Fruit fly (Drosophila melanogaster): ENCODE results near the gene CG11951.

CG11951 gene

DNA sequence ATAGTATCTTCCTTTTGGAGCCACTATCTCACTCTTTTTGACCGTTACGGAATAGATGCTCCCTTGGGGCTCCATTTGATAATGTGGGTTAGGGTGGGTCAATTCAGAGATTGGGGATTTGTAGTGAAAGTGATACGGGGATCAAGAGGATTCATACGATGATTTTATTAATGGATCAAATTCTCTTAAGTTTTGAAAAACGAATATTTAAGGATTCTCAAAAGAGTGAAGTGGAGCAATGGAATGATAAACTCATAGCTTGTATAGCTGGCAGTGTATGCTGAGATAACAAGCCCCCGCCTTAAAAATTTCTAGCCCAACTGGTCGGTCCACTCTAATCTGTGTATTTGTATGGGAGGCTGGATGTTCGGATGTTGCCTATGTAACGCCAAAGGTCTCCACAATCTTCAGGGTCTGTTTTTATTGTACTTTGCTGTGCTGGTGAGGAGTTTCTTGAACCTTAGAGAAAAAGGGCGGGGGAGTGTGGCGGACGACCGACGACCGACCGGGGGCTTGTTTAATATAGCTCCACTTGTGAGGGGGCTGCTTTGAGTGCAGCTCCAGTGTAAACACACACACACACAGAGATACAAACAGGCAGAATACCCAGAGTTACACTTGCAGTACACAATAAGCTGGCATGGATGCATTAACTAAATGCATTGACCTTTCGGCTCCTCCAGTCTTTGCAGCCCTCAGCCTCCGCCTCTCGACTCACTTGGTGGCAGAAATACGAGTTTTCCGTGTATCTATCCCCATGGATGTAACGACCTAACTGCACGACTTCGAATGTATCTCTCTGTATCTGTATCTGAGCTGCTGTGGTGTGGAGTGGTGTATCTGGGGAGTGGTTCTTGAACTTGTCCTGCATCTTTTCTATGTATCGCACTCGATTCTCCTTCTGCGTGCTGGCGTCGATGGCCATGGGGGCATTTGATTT lies 42.4 kb upstream of the CG11951 start (continued):
- TF ChIP-seq fd59A (GFP tag; optimal IDR thresholded peaks at IDR 0.05) (peak; percentile 49), CG16779 (tag; optimal IDR thresholded peaks at IDR 0.05) (peak; percentile 47), Ets21C (GFP tag; optimal IDR thresholded peaks at IDR 0.05) (no peak), Hr4 (GFP tag; optimal IDR thresholded peaks at IDR 0.05) (peak; percentile 25), Blimp-1 (GFP tag; optimal IDR thresholded peaks at IDR 0.05) (no peak), CG11294 (GFP tag; IDR thresholded peaks at IDR 0.05) (no peak), fkh (GFP tag; optimal IDR thresholded peaks at IDR 0.05) (no peak), achi (GFP tag; optimal IDR thresholded peaks at IDR 0.05) (peak; percentile 32), Eip78C (GFP tag) (peak; percentile 61), CG6792 (GFP tag; optimal IDR thresholded peaks at IDR 0.05) (peak; percentile 22), Ets96B (tag; optimal IDR thresholded peaks at IDR 0.05) (peak; percentile 70), CG7368 (GFP tag; optimal IDR thresholded peaks at IDR 0.05) (no peak), acj6 (GFP tag; optimal IDR thresholded peaks at IDR 0.05) (peak; percentile 31), CG6163 (GFP tag; IDR thresholded peaks at IDR 0.05) (peak; percentile 38), CG8119 (GFP tag; IDR thresholded peaks at IDR 0.05) (peak; percentile 80), svp (GFP tag) (no peak), Met (GFP tag; optimal IDR thresholded peaks at IDR 0.05) (no peak), Sox102F (GFP tag; optimal IDR thresholded peaks at IDR 0.05) (no peak), Eip75B (GFP tag; optimal IDR thresholded peaks at IDR 0.05) (peak; percentile 52), Hr39 (GFP tag; optimal IDR thresholded peaks at IDR 0.05) (no peak), Sox14 (GFP tag; optimal IDR thresholded peaks at IDR 0.05) (peak; percentile 65), eg (GFP tag; IDR thresholded peaks at IDR 0.05) (peak; percentile 49; the same call in 2 of the 3 replicates), salr (GFP tag; optimal IDR thresholded peaks at IDR 0.05) (peak in 1 of 2 experiments; percentile 63), CG32006 (GFP tag; optimal IDR thresholded peaks at IDR 0.05) (peak; percentile 68), ss (GFP tag; optimal IDR thresholded peaks at IDR 0.05) (peak in 1 of 2 experiments; percentile 43), CG8319 (GFP tag; optimal IDR thresholded peaks at IDR 0.05) (no peak), topi (GFP tag; optimal IDR thresholded peaks at IDR 0.05) (no peak), CG10669 (GFP tag; optimal IDR thresholded peaks at IDR 0.05) (peak; percentile 48), esn (GFP tag; optimal IDR thresholded peaks at IDR 0.05) (no peak), CG11762 (GFP tag; optimal IDR thresholded peaks at IDR 0.05; ENCODE audit: insufficient read depth) (peak; percentile 54), Hr38 (GFP tag; optimal IDR thresholded peaks at IDR 0.05) (no peak), CG6808 (GFP tag; optimal IDR thresholded peaks at IDR 0.05) (peak; percentile 54), vri (GFP tag; optimal IDR thresholded peaks at IDR 0.05) (no peak)

DNA sequence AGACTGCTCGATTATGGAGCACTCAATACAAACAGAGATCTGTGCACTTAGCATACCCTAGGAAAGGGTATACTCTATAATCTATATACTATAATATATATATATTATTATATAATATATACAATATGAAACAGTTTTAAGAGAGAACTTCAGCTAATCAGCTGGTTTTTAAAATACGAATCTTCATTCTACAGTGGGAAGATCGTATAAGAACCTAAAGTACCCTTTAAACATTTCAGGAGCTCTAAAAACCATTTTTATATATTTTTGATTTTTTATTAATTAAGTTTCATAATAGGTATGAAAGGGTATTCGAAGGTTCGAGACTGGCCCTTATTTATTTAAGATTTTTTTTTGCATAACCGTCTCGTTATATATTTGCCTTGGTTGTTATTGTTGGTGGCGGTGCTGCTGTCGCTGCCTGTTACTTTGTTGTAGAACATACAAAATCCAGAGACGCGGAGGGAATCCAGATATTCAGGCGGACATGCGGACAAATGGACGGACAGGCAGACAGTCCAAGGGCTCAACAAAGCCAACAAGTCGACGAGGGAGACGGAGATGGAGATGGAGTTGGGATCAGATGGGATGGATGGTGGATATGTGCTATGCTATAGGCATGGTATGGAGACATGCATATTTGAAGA lies 41.2 kb upstream of the CG11951 start:
- TF ChIP-seq fkh (GFP tag; optimal IDR thresholded peaks at IDR 0.05), result no peak
- TF ChIP-seq Sox14 (GFP tag; optimal IDR thresholded peaks at IDR 0.05), result peak; percentile 22
- peak; percentile 4 for TF ChIP-seq svp (GFP tag)
- TF ChIP-seq Ets21C (GFP tag; optimal IDR thresholded peaks at IDR 0.05), result no peak
- 0 out of 3 replicates have a peak, but pooled peaks have one; percentile 10 for TF ChIP-seq eg (GFP tag; IDR thresholded peaks at IDR 0.05)
- peak; percentile 93 for TF ChIP-seq spab (GFP tag; optimal IDR thresholded peaks at IDR 0.05)
- peak; percentile 45 for TF ChIP-seq cyc (GFP tag; optimal IDR thresholded peaks at IDR 0.05)
- no peak for TF ChIP-seq Hr4 (GFP tag; optimal IDR thresholded peaks at IDR 0.05)
- TF ChIP-seq fd85E (GFP tag; optimal IDR thresholded peaks at IDR 0.05), result no peak
- no peak for TF ChIP-seq Hr38 (GFP tag; optimal IDR thresholded peaks at IDR 0.05)
- no peak for TF ChIP-seq CG4318 (GFP tag; optimal IDR thresholded peaks at IDR 0.05)
- TF ChIP-seq vri (GFP tag; optimal IDR thresholded peaks at IDR 0.05), result no peak
- TF ChIP-seq CG10669 (GFP tag; optimal IDR thresholded peaks at IDR 0.05), result peak; percentile 92
- no peak for TF ChIP-seq CG11294 (GFP tag; IDR thresholded peaks at IDR 0.05)
- peak; percentile 41 to 47 for TF ChIP-seq ss (GFP tag; optimal IDR thresholded peaks at IDR 0.05)
- peak; percentile 66 for TF ChIP-seq Eip78C (GFP tag)
- no peak for TF ChIP-seq Sox102F (GFP tag; optimal IDR thresholded peaks at IDR 0.05)
- peak; percentile 2 to 10 for TF ChIP-seq salr (GFP tag; optimal IDR thresholded peaks at IDR 0.05)
- no peak for TF ChIP-seq CG31627 (GFP tag; optimal IDR thresholded peaks at IDR 0.05)
- TF ChIP-seq CG11762 (GFP tag; optimal IDR thresholded peaks at IDR 0.05; ENCODE audit: insufficient read depth), result peak; percentile 68
- peak; percentile 46 for TF ChIP-seq CG6854 (GFP tag; optimal IDR thresholded peaks at IDR 0.05)
- TF ChIP-seq CG6276 (GFP tag; optimal IDR thresholded peaks at IDR 0.05), result peak; percentile 39
- peak; percentile 100 for TF ChIP-seq dsx (GFP tag; optimal IDR thresholded peaks at IDR 0.05; ENCODE audit: poor library complexity, severe bottlenecking)
- peak; percentile 38 for TF ChIP-seq Blimp-1 (GFP tag; optimal IDR thresholded peaks at IDR 0.05)
- TF ChIP-seq Lpt (GFP tag; optimal IDR thresholded peaks at IDR 0.05), result peak; percentile 47
- TF ChIP-seq esn (GFP tag; optimal IDR thresholded peaks at IDR 0.05), result peak; percentile 19
- TF ChIP-seq CG16779 (tag; optimal IDR thresholded peaks at IDR 0.05), result no peak
- TF ChIP-seq CG3032 (tag; optimal IDR thresholded peaks at IDR 0.05), result peak; percentile 95
- TF ChIP-seq CG6808 (GFP tag; optimal IDR thresholded peaks at IDR 0.05), result peak; percentile 91
- TF ChIP-seq Hr39 (GFP tag; optimal IDR thresholded peaks at IDR 0.05), result no peak
- TF ChIP-seq CG3919 (GFP tag; optimal IDR thresholded peaks at IDR 0.05), result peak; percentile 70
